Fruit fly (Drosophila melanogaster) whole organism, embryonic: Measurements from ENCODE around the gene CCDC53.
A peak's percentile ranks its signal among the peaks of the same experiment; 100 is the strongest.

Experiments
- CG10366 ChIP-seq: fragments of 200-800 bp; sonication (Bioruptor generic); IDR thresholded peaks from 2 replicates; pipeline ENCODE4 v1.3.6; 2022; ENCODE audit warnings: missing biosample characterization, missing genetic modification characterization
- CG11695 ChIP-seq: fragments of 200-800 bp; sonication (Bioruptor generic); IDR thresholded peaks from 3 replicates; pipeline ENCODE4 v1.3.6; 2022; ENCODE audit warnings: missing biosample characterization, missing genetic modification characterization
- CG11723 ChIP-seq: fragments of 200-800 bp; sonication (Bioruptor generic); optimal IDR thresholded peaks from 2 replicates; lab custom pipeline; 2017; ENCODE audit warnings: missing biosample characterization, mild to moderate bottlenecking, missing genetic modification characterization
- CG1233 ChIP-seq: fragments of 200-800 bp; sonication (Bioruptor generic); optimal IDR thresholded peaks from 4 replicates; lab custom pipeline; 2018; ENCODE audit warnings: missing biosample characterization, mild to moderate bottlenecking, missing genetic modification characterization
- CG16813 ChIP-seq: fragments of 200-800 bp; sonication (Bioruptor generic); IDR thresholded peaks from 3 replicates; pipeline ENCODE4 v1.3.6; 2022; ENCODE audit warnings: missing biosample characterization, missing genetic modification characterization; ENCODE audit not compliant: partially characterized antibody
- CG17568 ChIP-seq: fragments of 200-800 bp; sonication (Bioruptor generic); optimal IDR thresholded peaks from 2 replicates; lab custom pipeline; 2018; ENCODE audit warnings: missing biosample characterization, mild to moderate bottlenecking, missing genetic modification characterization, moderate library complexity
- CG1792 ChIP-seq: fragments of 200-800 bp; sonication (Bioruptor generic); optimal IDR thresholded peaks from 2 replicates; lab custom pipeline; 2016; ENCODE audit warnings: missing biosample characterization, missing genetic modification characterization
- CG18011 ChIP-seq: fragments of 200-800 bp; sonication (Bioruptor generic); optimal IDR thresholded peaks from 2 replicates; lab custom pipeline; 2017; ENCODE audit warnings: missing biosample characterization, missing genetic modification characterization, mild to moderate bottlenecking, moderate library complexity, missing genotype
- CG31365 ChIP-seq: fragments of 200-800 bp; sonication (Bioruptor generic); optimal IDR thresholded peaks from 2 replicates; lab custom pipeline; 2018; ENCODE audit warnings: missing biosample characterization, mild to moderate bottlenecking, missing genetic modification characterization
- CG3726 ChIP-seq: fragments of 200-800 bp; sonication (Bioruptor generic); IDR thresholded peaks from 3 replicates; pipeline ENCODE4, ENCODE4 v1.3.6; 2022; ENCODE audit warnings: missing biosample characterization, missing genetic modification characterization
- CG42726 ChIP-seq: fragments of 200-800 bp; sonication (Bioruptor generic); IDR thresholded peaks from 2 replicates; pipeline ENCODE4 v1.3.6; 2022; ENCODE audit warnings: missing biosample characterization, missing genetic modification characterization; ENCODE audit not compliant: partially characterized antibody
- CG4282 ChIP-seq: fragments of 200-800 bp; sonication (Bioruptor generic); optimal IDR thresholded peaks from 2 replicates; lab custom pipeline; 2016; ENCODE audit warnings: missing biosample characterization, missing genetic modification characterization
- CG6813 ChIP-seq: fragments of 200-800 bp; sonication (Bioruptor generic); optimal IDR thresholded peaks from 2 replicates; lab custom pipeline; 2017; ENCODE audit warnings: missing biosample characterization, missing genetic modification characterization, mild to moderate bottlenecking, moderate library complexity, missing genetic modification reagents
- CG8281 ChIP-seq: fragments of 200-800 bp; sonication (Bioruptor generic); optimal IDR thresholded peaks from 2 replicates; lab custom pipeline; 2018; ENCODE audit warnings: missing biosample characterization, mild to moderate bottlenecking, missing genetic modification characterization, moderate library complexity
- CkIIα-i1 ChIP-seq: fragments of 200-800 bp; sonication (Bioruptor generic); IDR thresholded peaks from 2 replicates; pipeline ENCODE4 v1.3.6; 2022; ENCODE audit warnings: missing biosample characterization, missing genetic modification characterization
- Doc3 ChIP-seq: fragments of 200-800 bp; sonication (Bioruptor generic); IDR thresholded peaks from 3 replicates; pipeline ENCODE4 v1.3.6; 2022; ENCODE audit warnings: missing biosample characterization, missing genetic modification characterization; ENCODE audit not compliant: partially characterized antibody
- E2f2 ChIP-seq: fragments of 200-800 bp; sonication (Bioruptor generic); IDR thresholded peaks from 2 replicates; pipeline ENCODE4 v1.3.6; 2022; ENCODE audit warnings: missing biosample characterization, missing genetic modification characterization
- H15 ChIP-seq: fragments of 200-800 bp; sonication (Bioruptor generic); IDR thresholded peaks from 3 replicates; pipeline ENCODE4 v1.3.6; 2022; ENCODE audit warnings: missing biosample characterization, missing genetic modification characterization
- Lpt ChIP-seq: fragments of >200 bp; optimal IDR thresholded peaks from 2 replicates; lab custom pipeline; 2018; ENCODE audit warnings: missing biosample characterization, missing genetic modification characterization
- MESR4 ChIP-seq: fragments of 200-800 bp; sonication (Bioruptor generic); optimal IDR thresholded peaks from 2 replicates; lab custom pipeline; 2018; ENCODE audit warnings: missing biosample characterization, mild to moderate bottlenecking, missing genetic modification characterization, moderate library complexity
- Meics ChIP-seq: fragments of 200-800 bp; sonication (Bioruptor generic); optimal IDR thresholded peaks from 2 replicates; lab custom pipeline; 2017; ENCODE audit warnings: missing biosample characterization, mild to moderate bottlenecking, missing genetic modification characterization
- Vsx1 ChIP-seq: fragments of 200-800 bp; sonication (Bioruptor generic); optimal IDR thresholded peaks from 2 replicates; lab custom pipeline; 2017; ENCODE audit warnings: missing biosample characterization, mild to moderate bottlenecking, missing genetic modification characterization, missing genetic modification reagents
- Xbp1 ChIP-seq: fragments of 200-800 bp; sonication (Bioruptor generic); optimal IDR thresholded peaks from 3 replicates; lab custom pipeline; 2016; ENCODE audit warnings: missing biosample characterization, mild to moderate bottlenecking, missing genetic modification characterization
- al ChIP-seq: fragments of 200-800 bp; sonication (Bioruptor generic); IDR thresholded peaks from 2 replicates; pipeline ENCODE4 v1.3.6; 2022; ENCODE audit warnings: missing biosample characterization, missing genetic modification characterization
- ara ChIP-seq: fragments of 200-800 bp; sonication (Bioruptor generic); IDR thresholded peaks from 2 replicates; pipeline ENCODE4 v1.3.6; 2022; ENCODE audit warnings: missing biosample characterization, missing genetic modification characterization
- ash1 ChIP-seq: fragments of 200-800 bp; sonication (Bioruptor generic); optimal IDR thresholded peaks from 2 replicates; lab custom pipeline; 2018; ENCODE audit warnings: missing biosample characterization, mild to moderate bottlenecking, missing genetic modification characterization
- bigmax ChIP-seq: fragments of 200-800 bp; sonication (Bioruptor generic); optimal IDR thresholded peaks from 2 replicates; lab custom pipeline; 2018; ENCODE audit warnings: missing biosample characterization, mild to moderate bottlenecking, missing genetic modification characterization
- chif ChIP-seq, 2 experiments: fragments of 200-800 bp; sonication (Bioruptor generic); optimal IDR thresholded peaks; 3 replicates each; lab custom pipeline; 2016; ENCODE audit warnings: missing biosample characterization in 2 of 2, missing genetic modification characterization in 2 of 2
- chn ChIP-seq: fragments of 200-800 bp; sonication (Bioruptor generic); optimal IDR thresholded peaks from 2 replicates; lab custom pipeline; 2016; ENCODE audit warnings: missing biosample characterization, missing genetic modification characterization
- cwo ChIP-seq: fragments of 200-800 bp; sonication (Bioruptor generic); optimal IDR thresholded peaks from 3 replicates; lab custom pipeline; 2017; ENCODE audit warnings: missing biosample characterization, missing genetic modification characterization, mild to moderate bottlenecking, moderate library complexity, missing genetic modification reagents
- dan ChIP-seq: fragments of 200-800 bp; sonication (Bioruptor generic); IDR thresholded peaks from 2 replicates; pipeline ENCODE4 v1.3.6; 2022; ENCODE audit warnings: missing biosample characterization, missing genetic modification characterization
- exex ChIP-seq: fragments of 200-800 bp; sonication (Bioruptor generic); optimal IDR thresholded peaks from 4 replicates; lab custom pipeline; 2018; ENCODE audit warnings: missing biosample characterization, mild to moderate bottlenecking, missing genetic modification characterization, moderate library complexity
- fd96Cb ChIP-seq: fragments of 200-800 bp; sonication (Bioruptor generic); optimal IDR thresholded peaks from 2 replicates; lab custom pipeline; 2018; ENCODE audit warnings: missing biosample characterization, mild to moderate bottlenecking, missing genetic modification characterization, moderate library complexity
- ftz-f1 ChIP-seq: fragments of 200-800 bp; sonication (Bioruptor generic); optimal IDR thresholded peaks from 2 replicates; lab custom pipeline; 2016; ENCODE audit warnings: missing biosample characterization, missing genetic modification characterization
- hkb ChIP-seq, 2 experiments: fragments of 200-800 bp in 1 of 2; fragments of >200 bp in 1 of 2; sonication (Bioruptor generic) in 1 of 2; IDR thresholded peaks in 1 of 2; optimal IDR thresholded peaks in 1 of 2; 2 replicates each; pipeline versions ENCODE4 v1.3.6 to Lab custom; 2017 to 2022; ENCODE audit warnings: missing biosample characterization in 1 of 2, missing genetic modification characterization in 1 of 2
- inv ChIP-seq: fragments of 200-800 bp; sonication (Bioruptor generic); IDR thresholded peaks from 2 replicates; pipeline ENCODE4 v1.3.6; 2022; ENCODE audit warnings: missing biosample characterization, missing genetic modification characterization; ENCODE audit not compliant: partially characterized antibody
- lab ChIP-seq: fragments of 200-800 bp; sonication (Bioruptor generic); optimal IDR thresholded peaks from 3 replicates; lab custom pipeline; 2017; ENCODE audit warnings: missing biosample characterization, missing genetic modification characterization, mild to moderate bottlenecking, moderate library complexity, missing genetic modification reagents
- lilli ChIP-seq: fragments of 200-800 bp; sonication (Bioruptor generic); optimal IDR thresholded peaks from 3 replicates; lab custom pipeline; 2016; ENCODE audit warnings: missing biosample characterization, missing genetic modification characterization
- lmd ChIP-seq: fragments of 200-800 bp; sonication (Bioruptor generic); IDR thresholded peaks from 2 replicates; pipeline ENCODE4 v1.3.6; 2022; ENCODE audit warnings: missing biosample characterization, missing genetic modification characterization
- lola ChIP-seq, 3 experiments: fragments of >200 bp in 2 of 3; fragments of 200-800 bp in 1 of 3; sonication (Bioruptor generic) in 1 of 3; optimal IDR thresholded peaks; 2 replicates each; lab custom pipeline; 2017 to 2019; ENCODE audit warnings: missing biosample characterization in 3 of 3, missing genetic modification characterization in 3 of 3, mild to moderate bottlenecking in 1 of 3, moderate library complexity in 1 of 3
- mirr ChIP-seq: fragments of 200-800 bp; sonication (Bioruptor generic); optimal IDR thresholded peaks from 3 replicates; lab custom pipeline; 2018; ENCODE audit warnings: missing biosample characterization, mild to moderate bottlenecking, missing genetic modification characterization
- nom ChIP-seq: fragments of 200-800 bp; sonication (Bioruptor generic); optimal IDR thresholded peaks from 2 replicates; lab custom pipeline; 2017; ENCODE audit warnings: missing biosample characterization, missing genetic modification characterization, mild to moderate bottlenecking, moderate library complexity, missing genetic modification reagents
- otp ChIP-seq: fragments of 200-800 bp; sonication (Bioruptor generic); IDR thresholded peaks from 3 replicates; pipeline ENCODE4, ENCODE4 v1.3.6; 2022; ENCODE audit warnings: missing biosample characterization, missing genetic modification characterization
- p53 ChIP-seq: fragments of 200-800 bp; sonication (Bioruptor generic); optimal IDR thresholded peaks from 2 replicates; lab custom pipeline; 2016; ENCODE audit warnings: missing biosample characterization, missing genetic modification characterization
- prd ChIP-seq, 3 experiments: fragments of >200 bp in 2 of 3; fragments of 200-800 bp in 1 of 3; sonication (Bioruptor generic) in 1 of 3; optimal IDR thresholded peaks in 2 of 3; IDR thresholded peaks in 1 of 3; 2 replicates in 2 of 3; 3 replicates in 1 of 3; pipeline versions ENCODE4 v1.3.6 to Lab custom; 2017 to 2022; ENCODE audit warnings: missing biosample characterization in 1 of 3, missing genetic modification characterization in 1 of 3
- row ChIP-seq: fragments of 200-800 bp; sonication (Bioruptor generic); IDR thresholded peaks from 3 replicates; pipeline ENCODE4 v1.3.6; 2022; ENCODE audit warnings: missing biosample characterization, missing genetic modification characterization
- wdn ChIP-seq: fragments of 200-800 bp; sonication (Bioruptor generic); IDR thresholded peaks from 2 replicates; pipeline ENCODE4 v1.3.6; 2022; ENCODE audit warnings: missing biosample characterization, missing genetic modification characterization

The CCDC53 gene

DNA sequence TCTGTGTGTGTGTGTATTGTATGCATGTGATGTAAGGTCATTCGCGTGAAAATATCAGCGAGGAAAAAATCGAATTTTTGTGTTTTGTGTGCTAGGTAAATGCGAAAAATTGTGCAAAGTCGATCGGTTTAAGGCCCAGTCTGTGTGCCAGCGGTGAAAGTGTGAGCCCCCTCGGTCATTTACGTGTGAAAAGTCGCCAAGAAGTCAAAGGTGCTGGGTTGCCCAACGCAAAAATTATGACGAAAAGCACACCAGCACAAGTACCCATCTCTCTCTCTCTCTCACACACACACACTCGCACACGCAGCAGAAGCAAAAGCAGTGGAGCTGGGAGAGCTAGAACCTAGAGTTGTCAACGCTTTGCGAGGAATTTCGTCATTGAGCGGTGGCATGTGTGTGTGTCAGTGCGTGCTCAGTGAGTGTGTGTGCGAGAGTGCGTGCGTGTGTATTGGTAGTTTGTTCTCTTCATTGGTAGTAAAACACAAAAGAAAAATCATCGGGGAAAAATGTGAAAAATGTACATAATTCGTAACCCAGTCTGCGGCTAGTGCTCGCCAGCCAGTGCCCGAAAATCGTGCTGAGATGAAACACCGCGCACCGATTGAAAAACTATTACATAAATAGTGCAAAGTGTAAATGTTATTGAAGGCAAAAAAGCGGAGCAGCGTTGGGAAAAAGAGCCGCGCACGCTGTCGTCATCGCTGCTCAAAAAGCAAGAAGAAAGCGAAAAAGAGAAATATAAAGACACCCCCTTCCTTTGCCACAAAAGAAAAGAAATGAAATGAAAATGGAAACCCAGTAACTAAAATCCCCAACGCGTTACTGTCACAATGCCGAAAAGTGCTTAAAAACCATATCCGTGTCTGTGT is 42.8 kb downstream of the CCDC53 start (continued):
- no peak for TF ChIP-seq hkb (optimal IDR thresholded peaks at IDR 0.05; lab: Kevin White, UChicago)
- no peak for TF ChIP-seq hkb (GFP tag; IDR thresholded peaks at IDR 0.05; lab: Robert Waterston, UW)
- no peak for TF ChIP-seq bigmax
- TF ChIP-seq fd96Cb (tag; lab: Kevin White, UChicago): no peak
- no peak for TF ChIP-seq CG17568 (GFP tag; lab: Kevin White, UChicago)
- peak; percentile 45 for TF ChIP-seq mirr
- TF ChIP-seq p53 (GFP tag; lab: Kevin White, UChicago): no peak
- no peak for TF ChIP-seq CG3726 (GFP tag; lab: Robert Waterston, UW)
- TF ChIP-seq ash1: peak; percentile 43
- no peak for TF ChIP-seq CkIIα-i1
- TF ChIP-seq lab (GFP tag; lab: Kevin White, UChicago): no peak
- no peak for TF ChIP-seq CG42726
- peak; percentile 22 for TF ChIP-seq Meics (GFP tag; lab: Kevin White, UChicago)
- TF ChIP-seq Vsx1 (GFP tag; lab: Kevin White, UChicago): no peak
- no peak for TF ChIP-seq E2f2 (GFP tag; lab: Robert Waterston, UW)
- peak; percentile 23 for TF ChIP-seq cwo (GFP tag; lab: Kevin White, UChicago)
- TF ChIP-seq Lpt: no peak
- no peak for TF ChIP-seq wdn (GFP tag; lab: Robert Waterston, UW)
- no peak for TF ChIP-seq Xbp1 (GFP tag; lab: Kevin White, UChicago)
- TF ChIP-seq CG11723 (GFP tag; lab: Kevin White, UChicago): no peak
- TF ChIP-seq lola (GFP tag; optimal IDR thresholded peaks at IDR 0.05; lab: Kevin White, UChicago): peak in 1 of 3 experiments; percentile 93
- TF ChIP-seq CG10366 (GFP tag; lab: Robert Waterston, UW): no peak
- TF ChIP-seq row (GFP tag; lab: Robert Waterston, UW): no peak; the same call in 2 of the 3 replicates
- TF ChIP-seq lilli (GFP tag; lab: Kevin White, UChicago): no peak
- no peak for TF ChIP-seq lmd
- peak; percentile 93 for TF ChIP-seq ftz-f1 (GFP tag; lab: Kevin White, UChicago)
- TF ChIP-seq nom (GFP tag; lab: Kevin White, UChicago): no peak
- TF ChIP-seq CG31365: no peak
- no peak for TF ChIP-seq CG11695 (GFP tag; lab: Robert Waterston, UW)
- no peak for TF ChIP-seq H15 (GFP tag; lab: Robert Waterston, UW)
- TF ChIP-seq CG4282 (GFP tag; lab: Kevin White, UChicago): no peak
- TF ChIP-seq Doc3 (GFP tag; lab: Robert Waterston, UW): no peak
- TF ChIP-seq prd (optimal IDR thresholded peaks at IDR 0.05; lab: Kevin White, UChicago): no peak
- TF ChIP-seq prd (GFP tag; IDR thresholded peaks at IDR 0.05; lab: Robert Waterston, UW): no peak
- TF ChIP-seq ara (GFP tag; lab: Robert Waterston, UW): no peak
- TF ChIP-seq MESR4 (GFP tag; lab: Kevin White, UChicago): peak; percentile 93
- TF ChIP-seq CG18011 (GFP tag; lab: Kevin White, UChicago): no peak
- no peak for TF ChIP-seq CG1233 (GFP tag; lab: Kevin White, UChicago)
- no peak for TF ChIP-seq CG16813 (GFP tag; lab: Robert Waterston, UW)
- TF ChIP-seq chn (GFP tag; lab: Kevin White, UChicago): no peak
- TF ChIP-seq otp (GFP tag; lab: Robert Waterston, UW): no peak
- no peak for TF ChIP-seq al (GFP tag; lab: Robert Waterston, UW)
- TF ChIP-seq CG8281: no peak
- TF ChIP-seq dan (GFP tag; lab: Robert Waterston, UW): no peak
- no peak for TF ChIP-seq CG6813 (GFP tag; lab: Kevin White, UChicago)
- no peak for TF ChIP-seq chif (GFP tag; optimal IDR thresholded peaks at IDR 0.05; lab: Kevin White, UChicago)
- TF ChIP-seq CG1792: no peak
- no peak for TF ChIP-seq inv (GFP tag; lab: Robert Waterston, UW)
- TF ChIP-seq exex (tag; lab: Kevin White, UChicago): peak; percentile 4
